Worm (Caenorhabditis elegans) whole organism, young adult: ENCODE measurements around the gene B0513.4.
A peak's percentile ranks its signal among the peaks of the same experiment; 100 is the strongest.

Source experiments
- B0019.2 ChIP-seq: fragments of 200-800 bp; sonication (Bioruptor generic); conservative IDR thresholded peaks from 2 replicates; pipeline ENCODE4 v1.3.6; 2022; ENCODE audit warnings: missing genetic modification reagents, missing genetic modification characterization, missing compliant biosample characterization
- B0035.1 ChIP-seq: sonication (generic microtip); optimal IDR thresholded peaks from 2 replicates; lab custom pipeline; 2016; ENCODE audit warnings: missing genetic modification characterization, mild to moderate bottlenecking, missing compliant biosample characterization, missing genotype, missing genetic modification reagents
- C06A6.2 ChIP-seq: fragments of 200-800 bp; sonication (Bioruptor generic); conservative IDR thresholded peaks from 2 replicates; pipeline ENCODE4 v1.3.6; 2022; ENCODE audit warnings: missing genetic modification characterization, missing compliant biosample characterization
- C17E4.6 ChIP-seq: fragments of 200-800 bp; sonication (Bioruptor generic); IDR thresholded peaks from 2 replicates; pipeline ENCODE4 v1.3.6; 2022; ENCODE audit warnings: missing genetic modification reagents, missing genetic modification characterization, missing compliant biosample characterization
- F22D6.2 ChIP-seq: sonication (generic microtip); optimal IDR thresholded peaks from 2 replicates; lab custom pipeline; 2016; ENCODE audit warnings: mild to moderate bottlenecking, missing genetic modification characterization, missing compliant biosample characterization
- F23B12.7 ChIP-seq: sonication (generic microtip); optimal IDR thresholded peaks from 2 replicates; lab custom pipeline; 2017; ENCODE audit warnings: missing genetic modification characterization, mild to moderate bottlenecking, missing compliant biosample characterization, antibody characterized with exemption, moderate library complexity; ENCODE audit not compliant: insufficient read depth
- F33H1.4 ChIP-seq: fragments of 200-800 bp; sonication (Bioruptor generic); IDR thresholded peaks from 2 replicates; pipeline ENCODE4 v1.3.6; 2022; ENCODE audit warnings: missing genetic modification reagents, missing genetic modification characterization, missing compliant biosample characterization
- F39B2.1 ChIP-seq: fragments of 200-800 bp; sonication (Bioruptor generic); IDR thresholded peaks from 2 replicates; pipeline ENCODE4 v1.3.6; 2022; ENCODE audit warnings: missing genetic modification reagents, missing genetic modification characterization, missing compliant biosample characterization
- F49E8.2 ChIP-seq: sonication (generic microtip); optimal IDR thresholded peaks from 3 replicates; lab custom pipeline; 2017; ENCODE audit warnings: missing genetic modification characterization, mild to moderate bottlenecking, missing compliant biosample characterization, antibody characterized with exemption, moderate library complexity; ENCODE audit not compliant: insufficient read depth
- F55B11.4 ChIP-seq: sonication (generic microtip); optimal IDR thresholded peaks from 2 replicates; lab custom pipeline; 2016; ENCODE audit warnings: missing compliant biosample characterization, missing genetic modification characterization, borderline replicate concordance; ENCODE audit not compliant: insufficient read depth
- K12H6.12 ChIP-seq: fragments of 200-800 bp; sonication (Bioruptor generic); optimal IDR thresholded peaks from 2 replicates; lab custom pipeline; 2018; ENCODE audit warnings: mild to moderate bottlenecking, missing genetic modification characterization, missing compliant biosample characterization
- Y53F4B.3 ChIP-seq: fragments of 200-800 bp; sonication (Bioruptor generic); IDR thresholded peaks from 2 replicates; pipeline ENCODE4 v1.3.6; 2022; ENCODE audit warnings: missing genetic modification reagents, missing genetic modification characterization, missing compliant biosample characterization
- Y79H2A.3 ChIP-seq: fragments of 200-800 bp; sonication (Bioruptor generic); conservative IDR thresholded peaks from 2 replicates; pipeline ENCODE4 v1.3.6; 2022; ENCODE audit warnings: missing genetic modification reagents, missing genetic modification characterization, missing compliant biosample characterization
- Y95B8A.8 ChIP-seq: fragments of 200-800 bp; sonication (Bioruptor generic); IDR thresholded peaks from 2 replicates; pipeline ENCODE4 v1.3.6; 2022; ENCODE audit warnings: missing genetic modification reagents, missing genetic modification characterization, missing compliant biosample characterization
- ZK185.1 ChIP-seq: sonication (generic microtip); optimal IDR thresholded peaks from 2 replicates; lab custom pipeline; 2016; ENCODE audit warnings: mild to moderate bottlenecking, missing genetic modification characterization, missing compliant biosample characterization; ENCODE audit not compliant: poor library complexity, severe bottlenecking
- aptf-3 ChIP-seq: fragments of 200-800 bp; sonication (Bioruptor generic); IDR thresholded peaks from 2 replicates; pipeline ENCODE4 v1.3.6; 2022; ENCODE audit warnings: missing genetic modification characterization, missing compliant biosample characterization
- atf-7 ChIP-seq: sonication (generic microtip); optimal IDR thresholded peaks from 2 replicates; lab custom pipeline; 2017; ENCODE audit warnings: mild to moderate bottlenecking, missing genetic modification characterization, missing compliant biosample characterization
- attf-5 ChIP-seq: fragments of 200-800 bp; sonication (Bioruptor generic); optimal IDR thresholded peaks from 2 replicates; lab custom pipeline; 2018; ENCODE audit warnings: mild to moderate bottlenecking, missing genetic modification characterization, missing compliant biosample characterization
- bed-1 ChIP-seq: fragments of 200-800 bp; sonication (Bioruptor generic); IDR thresholded peaks from 2 replicates; pipeline ENCODE4 v1.3.6; 2022; ENCODE audit warnings: missing genetic modification reagents, missing genetic modification characterization, missing compliant biosample characterization
- ceh-27 ChIP-seq: fragments of 200-800 bp; sonication (Bioruptor generic); optimal IDR thresholded peaks from 2 replicates; lab custom pipeline; 2018; ENCODE audit warnings: mild to moderate bottlenecking, missing genetic modification characterization, moderate library complexity, missing compliant biosample characterization
- ceh-58 ChIP-seq: fragments of 200-800 bp; sonication (Bioruptor generic); IDR thresholded peaks from 2 replicates; pipeline ENCODE4 v1.3.6; 2022; ENCODE audit warnings: missing genetic modification characterization, missing compliant biosample characterization
- ceh-79 ChIP-seq: sonication (generic microtip); optimal IDR thresholded peaks from 2 replicates; lab custom pipeline; 2017; ENCODE audit warnings: mild to moderate bottlenecking, missing genetic modification characterization, missing compliant biosample characterization
- chd-7 ChIP-seq: sonication (generic microtip); optimal IDR thresholded peaks from 2 replicates; lab custom pipeline; 2016; ENCODE audit warnings: mild to moderate bottlenecking, missing genetic modification characterization, moderate library complexity, missing compliant biosample characterization
- dpl-1 ChIP-seq: fragments of 150-350 bp; optimal IDR thresholded peaks from 2 replicates; lab custom pipeline; 2014; ENCODE audit warnings: missing biosample characterization, missing genetic modification reagents, missing genetic modification characterization
- hmg-1.2 ChIP-seq: fragments of 200-800 bp; sonication (Bioruptor generic); IDR thresholded peaks from 2 replicates; pipeline ENCODE4 v1.3.6; 2022; ENCODE audit warnings: missing genetic modification reagents, missing genetic modification characterization, missing compliant biosample characterization
- lag-1 ChIP-seq: fragments of 200-800 bp; sonication (Bioruptor generic); IDR thresholded peaks from 2 replicates; pipeline ENCODE4 v1.3.6; 2022; ENCODE audit warnings: missing genetic modification reagents, missing genetic modification characterization, missing compliant biosample characterization
- let-607 ChIP-seq, 2 experiments: fragments of 200-800 bp in 1 of 2; sonication (Bioruptor generic) in 1 of 2; sonication (generic microtip) in 1 of 2; optimal IDR thresholded peaks; 2 replicates each; lab custom pipeline; 2016 to 2018; ENCODE audit warnings: mild to moderate bottlenecking in 2 of 2, missing compliant biosample characterization in 2 of 2, missing genetic modification characterization in 2 of 2, moderate library complexity in 2 of 2, missing genotype in 1 of 2
- lsy-27 ChIP-seq: sonication (generic microtip); optimal IDR thresholded peaks from 2 replicates; lab custom pipeline; 2017; ENCODE audit warnings: missing genetic modification characterization, mild to moderate bottlenecking, missing compliant biosample characterization, antibody characterized with exemption, missing genotype, borderline replicate concordance; ENCODE audit not compliant: insufficient read depth
- mcd-1 ChIP-seq: fragments of 200-800 bp; sonication (Bioruptor generic); IDR thresholded peaks from 2 replicates; pipeline ENCODE4 v1.3.6; 2022; ENCODE audit warnings: missing genetic modification reagents, missing genetic modification characterization, missing compliant biosample characterization
- mxl-1 ChIP-seq: sonication (generic microtip); optimal IDR thresholded peaks from 2 replicates; lab custom pipeline; 2016; ENCODE audit warnings: missing genetic modification characterization, missing compliant biosample characterization
- nhr-179 ChIP-seq: sonication (generic microtip); optimal IDR thresholded peaks from 2 replicates; lab custom pipeline; 2016; ENCODE audit warnings: mild to moderate bottlenecking, missing genetic modification characterization, missing compliant biosample characterization
- rcor-1 ChIP-seq: fragments of 200-800 bp; sonication (Bioruptor generic); IDR thresholded peaks from 2 replicates; pipeline ENCODE4 v1.3.6; 2022; ENCODE audit warnings: missing genetic modification reagents, missing genetic modification characterization, missing compliant biosample characterization
- rpc-1 ChIP-seq, 2 experiments: fragments of 150-350 bp in 1 of 2; sonication (generic microtip) in 1 of 2; optimal IDR thresholded peaks; 2 replicates each; lab custom pipeline; 2014 to 2018; ENCODE audit warnings: missing biosample characterization in 1 of 2, missing genetic modification characterization in 1 of 2, missing genetic modification reagents in 1 of 2, missing genotype in 1 of 2
- sea-2 ChIP-seq: fragments of 200-800 bp; sonication (Bioruptor generic); IDR thresholded peaks from 2 replicates; pipeline ENCODE4 v1.3.6; 2022; ENCODE audit warnings: missing genetic modification characterization, missing compliant biosample characterization
- snpc-1.1 ChIP-seq: sonication (generic microtip); optimal IDR thresholded peaks from 2 replicates; lab custom pipeline; 2017; ENCODE audit warnings: missing genetic modification characterization, mild to moderate bottlenecking, missing compliant biosample characterization, antibody characterized with exemption, moderate library complexity, missing genotype, missing genetic modification reagents; ENCODE audit not compliant: insufficient read depth
- snpc-3.4 ChIP-seq: sonication (generic microtip); optimal IDR thresholded peaks from 2 replicates; lab custom pipeline; 2017; ENCODE audit warnings: missing genetic modification characterization, mild to moderate bottlenecking, missing compliant biosample characterization, antibody characterized with exemption, moderate library complexity, missing genotype, missing genetic modification reagents
- snpc-4 ChIP-seq, 5 experiments: fragments of 150-350 bp in 1 of 5; sonication (generic microtip) in 4 of 5; optimal IDR thresholded peaks; 2 replicates each; lab custom pipeline; 2014 to 2018; ENCODE audit warnings: missing genetic modification characterization in 5 of 5, missing biosample characterization in 3 of 5, antibody characterized with exemption in 2 of 5, mild to moderate bottlenecking in 2 of 5, missing compliant biosample characterization in 2 of 5, missing genotype in 2 of 5, moderate library complexity in 2 of 5, missing genetic modification reagents in 1 of 5
- tbp1 ChIP-seq: fragments of 200-800 bp; sonication (Bioruptor generic); optimal IDR thresholded peaks from 2 replicates; lab custom pipeline; 2018; ENCODE audit warnings: mild to moderate bottlenecking, missing genetic modification characterization, missing compliant biosample characterization
- tlf-1 ChIP-seq: fragments of 200-800 bp; sonication (Bioruptor generic); optimal IDR thresholded peaks from 2 replicates; lab custom pipeline; 2018; ENCODE audit warnings: mild to moderate bottlenecking, missing genetic modification characterization, missing compliant biosample characterization
- unc-62 ChIP-seq: fragments of 150-350 bp; optimal IDR thresholded peaks from 2 replicates; lab custom pipeline; 2014; ENCODE audit warnings: missing biosample characterization, missing genetic modification reagents, missing genetic modification characterization
- xnd-1 ChIP-seq: sonication (generic microtip); optimal IDR thresholded peaks from 2 replicates; lab custom pipeline; 2016; ENCODE audit warnings: missing genotype, missing genetic modification reagents, missing genetic modification characterization, missing compliant biosample characterization
- zfh-2 ChIP-seq: fragments of 200-800 bp; sonication (Bioruptor generic); conservative IDR thresholded peaks from 2 replicates; pipeline ENCODE4 v1.3.6; 2022; ENCODE audit warnings: missing genetic modification reagents, missing genetic modification characterization, missing compliant biosample characterization
- zim-3 ChIP-seq: sonication (generic microtip); optimal IDR thresholded peaks from 2 replicates; lab custom pipeline; 2017; ENCODE audit warnings: mild to moderate bottlenecking, missing genetic modification characterization, moderate library complexity, missing compliant biosample characterization
- ztf-18 ChIP-seq: sonication (generic microtip); optimal IDR thresholded peaks from 2 replicates; lab custom pipeline; 2016; ENCODE audit warnings: missing genotype, mild to moderate bottlenecking, missing genetic modification characterization, missing compliant biosample characterization
- ztf-6 ChIP-seq: fragments of 200-800 bp; sonication (Bioruptor generic); IDR thresholded peaks from 2 replicates; pipeline ENCODE4 v1.3.6; 2022; ENCODE audit warnings: missing genetic modification reagents, missing genetic modification characterization, missing compliant biosample characterization

Gene B0513.4

ce11 chrIV:13866754-13867153, 13.2 kb upstream of the B0513.4 start, which contains the start of gene B0513.90:
Gene B0513.90, plus strand, starts transcription at chrIV:13867054.
- TF ChIP-seq F39B2.1 (GFP tag; lab: Robert Waterston, UW): no peak
- no peak for TF ChIP-seq F55B11.4 (tag; lab: Kevin White, UChicago)

ce11 chrIV:13870085-13870484, 9.9 kb upstream of the B0513.4 start:
- no peak for TF ChIP-seq B0035.1
- no peak for TF ChIP-seq Y53F4B.3 (GFP tag; lab: Robert Waterston, UW)
- peak; percentile 7 for TF ChIP-seq zim-3 (tag; lab: Kevin White, UChicago)
- TF ChIP-seq mcd-1 (GFP tag; lab: Robert Waterston, UW): no peak
- peak; percentile 45 for TF ChIP-seq hmg-1.2 (GFP tag; lab: Robert Waterston, UW)
- no peak for TF ChIP-seq ceh-79
- no peak for TF ChIP-seq F22D6.2
- TF ChIP-seq mxl-1: peak; percentile 1
- TF ChIP-seq attf-5 (GFP tag; lab: Kevin White, UChicago): no peak
- TF ChIP-seq atf-7: no peak
- no peak for TF ChIP-seq unc-62 (GFP tag; lab: Kevin White, UChicago)
- TF ChIP-seq aptf-3 (GFP tag; lab: Robert Waterston, UW): no peak
- TF ChIP-seq zfh-2 (GFP tag; lab: Robert Waterston, UW): no peak
- TF ChIP-seq xnd-1 (tag; lab: Kevin White, UChicago): no peak
- TF ChIP-seq B0019.2 (GFP tag; lab: Robert Waterston, UW): no peak
- no peak for TF ChIP-seq lsy-27 (tag; lab: Kevin White, UChicago)
- 0 out of 2 replicates have a peak, but pooled peaks have one; percentile 38 for TF ChIP-seq bed-1
- TF ChIP-seq snpc-1.1: peak; percentile 29
- TF ChIP-seq C06A6.2 (GFP tag; lab: Robert Waterston, UW): no peak
- peak; percentile 63 for TF ChIP-seq ztf-18
- no peak for TF ChIP-seq dpl-1 (GFP tag; lab: Kevin White, UChicago)
- no peak for TF ChIP-seq sea-2 (GFP tag; lab: Robert Waterston, UW)
- TF ChIP-seq let-607 (tag; optimal IDR thresholded peaks at IDR 0.05; lab: Kevin White, UChicago): no peak
- TF ChIP-seq rcor-1: no peak
- no peak for TF ChIP-seq nhr-179 (tag; lab: Kevin White, UChicago)
- TF ChIP-seq chd-7 (tag; lab: Kevin White, UChicago): no peak
- no peak for TF ChIP-seq ceh-27 (GFP tag; lab: Kevin White, UChicago)
- TF ChIP-seq rpc-1 (optimal IDR thresholded peaks at IDR 0.05; lab: Kevin White, UChicago): peak; percentile 47
- peak; percentile 75 for TF ChIP-seq rpc-1 (tag; optimal IDR thresholded peaks at IDR 0.05; lab: Kevin White, UChicago)
- peak; percentile 85 for TF ChIP-seq tbp1 (GFP tag; lab: Kevin White, UChicago)
- no peak for TF ChIP-seq Y95B8A.8
- TF ChIP-seq F33H1.4 (GFP tag; lab: Robert Waterston, UW): no peak
- no peak for TF ChIP-seq tlf-1
- TF ChIP-seq F23B12.7 (tag; lab: Kevin White, UChicago): no peak
- no peak for TF ChIP-seq ceh-58 (GFP tag; lab: Robert Waterston, UW)
- no peak for TF ChIP-seq K12H6.12 (tag; lab: Kevin White, UChicago)
- TF ChIP-seq Y79H2A.3 (GFP tag; lab: Robert Waterston, UW): no peak
- TF ChIP-seq lag-1 (GFP tag; lab: Robert Waterston, UW): no peak
- TF ChIP-seq F49E8.2 (tag; lab: Kevin White, UChicago): peak; percentile 26
- TF ChIP-seq ZK185.1 (tag; lab: Kevin White, UChicago): no peak
- TF ChIP-seq snpc-4 (GFP tag; optimal IDR thresholded peaks at IDR 0.05; lab: Kevin White, UChicago): peak; percentile 86
- TF ChIP-seq snpc-4 (tag; optimal IDR thresholded peaks at IDR 0.05; lab: Kevin White, UChicago): peak; percentile 2 to 96 (median 93)
- no peak for TF ChIP-seq ztf-6 (GFP tag; lab: Robert Waterston, UW)
- no peak for TF ChIP-seq C17E4.6 (GFP tag; lab: Robert Waterston, UW)
- peak; percentile 16 for TF ChIP-seq snpc-3.4 (tag; lab: Kevin White, UChicago)
